Worm (Caenorhabditis elegans): ENCODE data around the gene T28A11.25.

DNA sequence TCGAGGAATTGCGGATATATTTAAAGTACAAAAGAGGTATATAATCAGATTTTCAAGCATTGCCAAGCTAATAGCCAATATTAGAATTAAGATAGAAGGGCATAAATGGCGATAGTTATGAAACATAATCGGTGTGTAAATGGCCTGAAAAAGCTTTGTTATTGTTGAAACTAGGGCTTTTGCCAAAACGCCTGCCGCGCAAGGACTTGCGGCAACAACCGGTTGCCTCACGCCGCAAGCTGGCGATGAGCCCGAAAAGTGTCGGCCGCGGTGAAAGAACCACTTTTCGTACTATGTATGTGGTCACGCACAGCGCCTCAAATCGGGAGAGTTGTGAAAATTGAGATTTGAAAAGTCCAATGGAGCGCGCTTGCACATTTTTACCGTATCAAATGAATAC, 17.8 kb downstream of the T28A11.25 start:
- TF ChIP-seq aly-2 (tag; optimal IDR thresholded peaks at IDR 0.05) (no peak), mdl-1 (tag; optimal IDR thresholded peaks at IDR 0.05) (no peak), nhr-67 (tag; optimal IDR thresholded peaks at IDR 0.05) (no peak), skn-1 (tag; optimal IDR thresholded peaks at IDR 0.05) (no peak)

Data from whole organism, L3 larva.